Fruit fly (Drosophila melanogaster) whole organism, adult: ENCODE measurements around the gene mtd.

Source experiments
- CG11617 ChIP-seq: fragments of 200-800 bp; sonication (Bioruptor generic); optimal IDR thresholded peaks from 2 replicates; lab custom pipeline; 2017; ENCODE audit warnings: mild to moderate bottlenecking, missing biosample characterization, missing genetic modification reagents, missing genetic modification characterization
- CG12768 ChIP-seq: fragments of 200-800 bp; sonication (Bioruptor generic); optimal IDR thresholded peaks from 2 replicates; lab custom pipeline; 2017; ENCODE audit warnings: missing biosample characterization, missing genetic modification characterization, mild to moderate bottlenecking, moderate library complexity, missing genetic modification reagents
- CG14711 ChIP-seq: fragments of 200-800 bp; sonication (Bioruptor generic); optimal IDR thresholded peaks from 2 replicates; lab custom pipeline; 2018; ENCODE audit warnings: missing biosample characterization, mild to moderate bottlenecking, missing genetic modification characterization, moderate library complexity
- CG1620 ChIP-seq: fragments of 200-800 bp; sonication (Bioruptor generic); optimal IDR thresholded peaks from 2 replicates; lab custom pipeline; 2016; ENCODE audit warnings: missing biosample characterization, missing genetic modification characterization
- CG33017 ChIP-seq: fragments of 200-800 bp; sonication (Bioruptor generic); optimal IDR thresholded peaks from 2 replicates; lab custom pipeline; 2018; ENCODE audit warnings: missing biosample characterization, mild to moderate bottlenecking, missing genetic modification characterization, moderate library complexity
- CG5204 ChIP-seq: fragments of 200-800 bp; sonication (Bioruptor generic); optimal IDR thresholded peaks from 2 replicates; lab custom pipeline; 2016; ENCODE audit warnings: missing biosample characterization, missing genetic modification characterization
- CG7045 ChIP-seq: fragments of 200-800 bp; sonication (Bioruptor generic); optimal IDR thresholded peaks from 2 replicates; lab custom pipeline; 2017; ENCODE audit warnings: missing biosample characterization, mild to moderate bottlenecking, missing genetic modification characterization
- CG7101 ChIP-seq: fragments of 200-800 bp; sonication (Bioruptor generic); optimal IDR thresholded peaks from 2 replicates; lab custom pipeline; 2018; ENCODE audit warnings: missing biosample characterization, mild to moderate bottlenecking, missing genetic modification characterization, moderate library complexity
- Clk ChIP-seq: fragments of 200-800 bp; sonication (Bioruptor generic); optimal IDR thresholded peaks from 2 replicates; lab custom pipeline; 2017; ENCODE audit warnings: missing biosample characterization, missing genetic modification characterization
- Crg-1 ChIP-seq: fragments of 200-800 bp; sonication (Bioruptor generic); optimal IDR thresholded peaks from 2 replicates; lab custom pipeline; 2016; ENCODE audit warnings: missing biosample characterization, missing genetic modification characterization
- Hr96 ChIP-seq: fragments of 200-800 bp; sonication (Bioruptor generic); optimal IDR thresholded peaks from 2 replicates; lab custom pipeline; 2016; ENCODE audit warnings: missing biosample characterization, missing genetic modification characterization
- Mnt ChIP-seq: fragments of 200-800 bp; sonication (Bioruptor generic); optimal IDR thresholded peaks from 2 replicates; lab custom pipeline; 2016; ENCODE audit warnings: missing biosample characterization, mild to moderate bottlenecking, missing genetic modification characterization
- bab1 ChIP-seq: fragments of 200-800 bp; sonication (Bioruptor generic); optimal IDR thresholded peaks from 3 replicates; lab custom pipeline; 2019; ENCODE audit warnings: missing biosample characterization, mild to moderate bottlenecking, missing genetic modification characterization, moderate library complexity
- cic ChIP-seq: fragments of 200-800 bp; sonication (Bioruptor generic); optimal IDR thresholded peaks from 2 replicates; lab custom pipeline; 2017; ENCODE audit warnings: missing biosample characterization, mild to moderate bottlenecking, missing genetic modification characterization, moderate library complexity
- cnc ChIP-seq, 2 experiments: fragments of >200 bp; optimal IDR thresholded peaks; 2 replicates each; lab custom pipeline; 2017
- kay ChIP-seq: fragments of 200-800 bp; sonication (Bioruptor generic); peaks from one replicate; lab custom pipeline; 2016; ENCODE audit warnings: missing biosample characterization, missing genetic modification characterization, borderline replicate concordance
- ovo ChIP-seq: fragments of 200-800 bp; sonication (Bioruptor generic); optimal IDR thresholded peaks from 2 replicates; lab custom pipeline; 2016; ENCODE audit warnings: missing biosample characterization, missing genetic modification characterization
- pad ChIP-seq: fragments of 200-800 bp; sonication (Bioruptor generic); optimal IDR thresholded peaks from 3 replicates; lab custom pipeline; 2017; ENCODE audit warnings: missing biosample characterization, missing genetic modification characterization, mild to moderate bottlenecking, moderate library complexity, missing genetic modification reagents
- tj ChIP-seq: fragments of 200-800 bp; sonication (Bioruptor generic); optimal IDR thresholded peaks from 3 replicates; lab custom pipeline; 2017; ENCODE audit warnings: missing biosample characterization, mild to moderate bottlenecking, missing genetic modification characterization, moderate library complexity
- toe ChIP-seq: fragments of 200-800 bp; sonication (Bioruptor generic); optimal IDR thresholded peaks from 2 replicates; lab custom pipeline; 2016; ENCODE audit warnings: missing biosample characterization, missing genetic modification characterization

mtd gene

dm6 chr3R:5350393-5350972, at the start of gene mtd:
mtd (minus strand) TSS chr3R:5350443.
- no peak for TF ChIP-seq CG14711
- no peak for TF ChIP-seq Clk (GFP tag; lab: Kevin White, UChicago)
- TF ChIP-seq CG7045 (GFP tag; lab: Kevin White, UChicago) = no peak
- TF ChIP-seq Mnt (GFP tag; lab: Kevin White, UChicago) = no peak
- TF ChIP-seq CG12768 (GFP tag; lab: Kevin White, UChicago) = no peak
- no peak for TF ChIP-seq Hr96

- no peak for TF ChIP-seq tj
- no peak for TF ChIP-seq kay
- no peak for TF ChIP-seq CG12768 (GFP tag; lab: Kevin White, UChicago)
- TF ChIP-seq CG7045 (GFP tag; lab: Kevin White, UChicago) = no peak
- TF ChIP-seq CG7101 = no peak
- no peak for TF ChIP-seq CG33017 (tag; lab: Kevin White, UChicago)
- no peak for TF ChIP-seq pad (GFP tag; lab: Kevin White, UChicago)
- TF ChIP-seq Hr96 = no peak
- TF ChIP-seq toe (GFP tag; lab: Kevin White, UChicago) = no peak
- TF ChIP-seq cic (GFP tag; lab: Kevin White, UChicago) = no peak
- no peak for TF ChIP-seq CG5204 (GFP tag; lab: Kevin White, UChicago)
- TF ChIP-seq CG14711 = no peak
- no peak for TF ChIP-seq Mnt (GFP tag; lab: Kevin White, UChicago)
- no peak for TF ChIP-seq bab1
- TF ChIP-seq Clk (GFP tag; lab: Kevin White, UChicago) = no peak
- no peak for TF ChIP-seq CG1620 (GFP tag; lab: Kevin White, UChicago)
- TF ChIP-seq Crg-1 = no peak
Observed at dm6 chr3R:5399096-5399495, 48.9 kb upstream of the mtd start, which contains the start of gene Or83a. Or83a (minus strand) TSS chr3R:5399196.

- TF ChIP-seq tj = no peak
- no peak for TF ChIP-seq CG11617
- TF ChIP-seq cic (GFP tag; lab: Kevin White, UChicago) = peak; percentile 63
Observed at dm6 chr3R:5395210-5395609, 45.0 kb upstream of the mtd start.

- TF ChIP-seq CG7045 (GFP tag; lab: Kevin White, UChicago) (no peak), CG7101 (no peak), CG11617 (no peak), CG5204 (GFP tag; lab: Kevin White, UChicago) (no peak), bab1 (peak; percentile 56), pad (GFP tag; lab: Kevin White, UChicago) (peak; percentile 6), Crg-1 (no peak), Clk (GFP tag; lab: Kevin White, UChicago) (no peak)
Observed at dm6 chr3R:5393742-5394391, 43.6 kb upstream of the mtd start, which contains the start of gene CG1172. CG1172 (plus strand) TSS chr3R:5393922.

dm6 chr3R:5392621-5393020, 42.4 kb upstream of the mtd start, which contains the start of gene kkv:
kkv (minus strand) TSS chr3R:5392866.
- TF ChIP-seq Clk (GFP tag; lab: Kevin White, UChicago) = no peak

- TF ChIP-seq CG12768 (GFP tag; lab: Kevin White, UChicago) = no peak
- TF ChIP-seq kay = no peak
- no peak for TF ChIP-seq cnc (optimal IDR thresholded peaks at IDR 0.05; lab: Kevin White, UChicago)
- no peak for TF ChIP-seq Clk (GFP tag; lab: Kevin White, UChicago)
- TF ChIP-seq tj = no peak
- no peak for TF ChIP-seq toe (GFP tag; lab: Kevin White, UChicago)
- no peak for TF ChIP-seq CG7045 (GFP tag; lab: Kevin White, UChicago)
- no peak for TF ChIP-seq Hr96
- no peak for TF ChIP-seq bab1
- no peak for TF ChIP-seq CG14711
- TF ChIP-seq cic (GFP tag; lab: Kevin White, UChicago) = no peak
Observed at dm6 chr3R:5392033-5392432, 41.8 kb upstream of the mtd start.

dm6 chr3R:5390095-5390663, 39.9 kb upstream of the mtd start:
- TF ChIP-seq ovo (GFP tag; lab: Kevin White, UChicago) (no peak), Mnt (GFP tag; lab: Kevin White, UChicago) (no peak), CG11617 (no peak), Hr96 (no peak), bab1 (no peak)

- TF ChIP-seq ovo (GFP tag; lab: Kevin White, UChicago) = no peak
- TF ChIP-seq bab1 = no peak
- TF ChIP-seq kay = no peak
- TF ChIP-seq Mnt (GFP tag; lab: Kevin White, UChicago) = no peak
- TF ChIP-seq CG7101 = no peak
- TF ChIP-seq cic (GFP tag; lab: Kevin White, UChicago) = no peak
- no peak for TF ChIP-seq Hr96
- TF ChIP-seq tj = no peak
- TF ChIP-seq toe (GFP tag; lab: Kevin White, UChicago) = no peak
- no peak for TF ChIP-seq CG1620 (GFP tag; lab: Kevin White, UChicago)
- no peak for TF ChIP-seq pad (GFP tag; lab: Kevin White, UChicago)
- no peak for TF ChIP-seq CG11617
- TF ChIP-seq Clk (GFP tag; lab: Kevin White, UChicago) = no peak
- no peak for TF ChIP-seq CG7045 (GFP tag; lab: Kevin White, UChicago)
- TF ChIP-seq Crg-1 = no peak
- no peak for TF ChIP-seq CG5204 (GFP tag; lab: Kevin White, UChicago)
- TF ChIP-seq CG33017 (tag; lab: Kevin White, UChicago) = no peak
Observed at dm6 chr3R:5389435-5389834, 39.2 kb upstream of the mtd start.
